Worm (Caenorhabditis elegans) whole organism, early embryonic: ENCODE results near the gene nspg-13.

Source experiments
- F13C5.2 ChIP-seq: sonication (generic microtip); optimal IDR thresholded peaks from 2 replicates; lab custom pipeline; 2017; ENCODE audit warnings: mild to moderate bottlenecking, missing genetic modification characterization, inconsistent platforms, missing compliant biosample characterization
- aly-1 ChIP-seq: sonication (generic microtip); optimal IDR thresholded peaks from 2 replicates; lab custom pipeline; 2016; ENCODE audit warnings: missing genetic modification characterization, missing compliant biosample characterization
- ama-1 ChIP-seq: fragments of 150-350 bp; optimal IDR thresholded peaks from 2 replicates; lab custom pipeline; 2014
- ceh-13 ChIP-seq: fragments of 200-800 bp; sonication (Bioruptor generic); optimal IDR thresholded peaks from 2 replicates; lab custom pipeline; 2018; ENCODE audit warnings: mild to moderate bottlenecking, missing genetic modification characterization, missing compliant biosample characterization
- ceh-36 ChIP-seq: sonication (generic microtip); optimal IDR thresholded peaks from 2 replicates; lab custom pipeline; 2016; ENCODE audit warnings: missing genetic modification characterization, inconsistent platforms, missing compliant biosample characterization
- ets-7 ChIP-seq: sonication (generic microtip); optimal IDR thresholded peaks from 2 replicates; lab custom pipeline; 2016; ENCODE audit warnings: missing genotype, missing genetic modification characterization, missing compliant biosample characterization
- flt-1 ChIP-seq: fragments of 200-800 bp; sonication (Bioruptor generic); IDR thresholded peaks from 2 replicates; pipeline ENCODE4 v1.3.6; 2022; ENCODE audit warnings: missing genetic modification characterization, missing compliant biosample characterization
- hmbx-1 ChIP-seq: sonication (generic microtip); optimal IDR thresholded peaks from 2 replicates; lab custom pipeline; 2016; ENCODE audit warnings: mild to moderate bottlenecking, missing genetic modification characterization, missing compliant biosample characterization
- hmg-4 ChIP-seq: fragments of 200-800 bp; sonication (Bioruptor generic); optimal IDR thresholded peaks from 2 replicates; lab custom pipeline; 2018; ENCODE audit warnings: mild to moderate bottlenecking, missing genetic modification characterization, missing compliant biosample characterization
- hnd-1 ChIP-seq: sonication (generic microtip); optimal IDR thresholded peaks from 2 replicates; lab custom pipeline; 2016; ENCODE audit warnings: missing genetic modification characterization, missing compliant biosample characterization
- pes-1 ChIP-seq: fragments of 200-800 bp; sonication (Bioruptor generic); IDR thresholded peaks from 2 replicates; pipeline ENCODE4 v1.3.6; 2022; ENCODE audit warnings: missing genetic modification reagents, missing genetic modification characterization, missing compliant biosample characterization
- scrt-1 ChIP-seq: fragments of 200-800 bp; sonication (Bioruptor generic); IDR thresholded peaks from 2 replicates; pipeline ENCODE4 v1.3.6; 2022; ENCODE audit warnings: missing genetic modification characterization, missing compliant biosample characterization
- tbx-37 ChIP-seq: fragments of 200-800 bp; sonication (Bioruptor generic); conservative IDR thresholded peaks from 2 replicates; pipeline ENCODE4 v1.3.6; 2022; ENCODE audit warnings: missing genetic modification reagents, missing genetic modification characterization, missing compliant biosample characterization
- tra-4 ChIP-seq: sonication (generic microtip); optimal IDR thresholded peaks from 2 replicates; lab custom pipeline; 2017; ENCODE audit warnings: missing genetic modification characterization, missing compliant biosample characterization

ce11 chrX:5252798-5253197 lies 2.2 kb upstream of the nspg-13 start, which contains the start of gene nspg-14:
- TF ChIP-seq ama-1 (no peak), ceh-36 (no peak), hmbx-1 (tag; lab: Kevin White, UChicago) (no peak), ets-7 (tag; lab: Kevin White, UChicago) (no peak), flt-1 (GFP tag; lab: Robert Waterston, UW) (no peak), ceh-13 (no peak), hnd-1 (tag; lab: Kevin White, UChicago) (no peak), hmg-4 (GFP tag; lab: Kevin White, UChicago) (no peak), F13C5.2 (tag; lab: Kevin White, UChicago) (no peak), tra-4 (tag; lab: Kevin White, UChicago) (no peak), scrt-1 (GFP tag; lab: Robert Waterston, UW) (no peak), aly-1 (no peak), tbx-37 (no peak), pes-1 (no peak)
